Fruit fly (Drosophila melanogaster): ENCODE data around the gene Lgr4.

The Lgr4 gene

DNA sequence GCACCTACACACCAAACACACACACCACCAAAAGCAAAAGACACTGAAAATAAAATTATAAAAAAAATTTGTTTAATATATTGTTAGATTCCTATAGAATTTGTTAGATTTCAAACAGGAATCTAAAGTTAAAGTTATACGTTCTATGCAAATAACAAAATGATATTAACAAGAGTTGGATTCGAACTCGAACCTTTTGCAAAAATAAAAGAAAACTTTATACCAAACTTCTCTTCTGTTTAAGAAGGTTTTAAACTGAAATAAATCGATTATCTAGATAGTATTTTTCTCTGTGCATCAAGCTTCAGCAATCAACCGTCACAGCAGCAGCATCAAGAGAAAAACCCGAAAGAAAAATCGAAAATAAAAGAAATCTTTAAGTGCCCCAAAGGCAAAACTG, 37.5 kb upstream of the Lgr4 start (continued):
- TF ChIP-seq Med (GFP tag) (peak; percentile 4), CG12104 (GFP tag; optimal IDR thresholded peaks at IDR 0.05) (no peak), NfI (GFP tag; optimal IDR thresholded peaks at IDR 0.05) (no peak), run (tag; optimal IDR thresholded peaks at IDR 0.05) (no peak), CG2889 (GFP tag; IDR thresholded peaks at IDR 0.05) (no peak), CG33557 (GFP tag; optimal IDR thresholded peaks at IDR 0.05) (no peak), HHEX (GFP tag; optimal IDR thresholded peaks at IDR 0.05) (no peak), prd (optimal IDR thresholded peaks at IDR 0.05) (no peak), prd (GFP tag; IDR thresholded peaks at IDR 0.05) (peak; percentile 35; the same call in 1 of the 3 replicates), Ets65A (GFP tag) (no peak), CG1603 (tag; optimal IDR thresholded peaks at IDR 0.05) (no peak), CG31224 (GFP tag; IDR thresholded peaks at IDR 0.05) (no peak), CG13624 (GFP tag; optimal IDR thresholded peaks at IDR 0.05) (no peak), CG34422 (GFP tag; IDR thresholded peaks at IDR 0.05) (no peak), exex (tag; optimal IDR thresholded peaks at IDR 0.05) (no peak), CG8290 (GFP tag; optimal IDR thresholded peaks at IDR 0.05) (no peak), CG8290 (tag; optimal IDR thresholded peaks at IDR 0.05) (no peak), Rx (GFP tag; IDR thresholded peaks at IDR 0.05) (no peak), Xrp1 (GFP tag; IDR thresholded peaks at IDR 0.05) (peak; percentile 22; the same call in 1 of the 2 replicates), mam (GFP tag; optimal IDR thresholded peaks at IDR 0.05) (no peak), CG17328 (GFP tag; IDR thresholded peaks at IDR 0.05) (no peak), unpg (GFP tag; optimal IDR thresholded peaks at IDR 0.05) (peak; percentile 53), CG10462 (GFP tag; optimal IDR thresholded peaks at IDR 0.05) (no peak), gcm2 (GFP tag; optimal IDR thresholded peaks at IDR 0.05) (no peak), CG43689 (GFP tag; IDR thresholded peaks at IDR 0.05) (no peak), CG17186 (GFP tag; optimal IDR thresholded peaks at IDR 0.05) (no peak), D19A (tag; optimal IDR thresholded peaks at IDR 0.05) (peak; percentile 47), CG18764 (GFP tag; optimal IDR thresholded peaks at IDR 0.05) (no peak), CG11085 (GFP tag; IDR thresholded peaks at IDR 0.05) (no peak), Hand (GFP tag; optimal IDR thresholded peaks at IDR 0.05) (no peak), CG17568 (GFP tag; optimal IDR thresholded peaks at IDR 0.05) (no peak), Atf3 (GFP tag; optimal IDR thresholded peaks at IDR 0.05) (no peak), CG3281 (GFP tag; optimal IDR thresholded peaks at IDR 0.05) (no peak), H2.0 (GFP tag; IDR thresholded peaks at IDR 0.05) (no peak), CrebB (tag; optimal IDR thresholded peaks at IDR 0.05) (no peak), Mad (GFP tag; optimal IDR thresholded peaks at IDR 0.05) (no peak), CG4820 (GFP tag; optimal IDR thresholded peaks at IDR 0.05) (no peak), sima (GFP tag; optimal IDR thresholded peaks at IDR 0.05) (no peak), CG3847 (GFP tag; IDR thresholded peaks at IDR 0.05) (no peak), E2f1 (GFP tag; IDR thresholded peaks at IDR 0.05) (no peak), Awh (GFP tag; IDR thresholded peaks at IDR 0.05) (no peak), jing (GFP tag; optimal IDR thresholded peaks at IDR 0.05) (no peak), Nf-YC (tag; optimal IDR thresholded peaks at IDR 0.05) (no peak), CG16813 (GFP tag; IDR thresholded peaks at IDR 0.05; ENCODE audit: partially characterized antibody) (no peak), Atf6 (GFP tag; IDR thresholded peaks at IDR 0.05) (no peak), CG12659 (GFP tag; optimal IDR thresholded peaks at IDR 0.05) (peak; percentile 11), CG10267 (tag; optimal IDR thresholded peaks at IDR 0.05) (peak; percentile 26), grau (tag; optimal IDR thresholded peaks at IDR 0.05) (peak; percentile 49), knrl (GFP tag; IDR thresholded peaks at IDR 0.05; ENCODE audit: partially characterized antibody) (no peak), CG9437 (GFP tag; optimal IDR thresholded peaks at IDR 0.05) (no peak), Hr78 (GFP tag; optimal IDR thresholded peaks at IDR 0.05) (no peak), Pdp1 (GFP tag; optimal IDR thresholded peaks at IDR 0.05) (no peak)

All from whole organism, embryonic.